Fruit fly (Drosophila melanogaster): ENCODE data around the gene DIP-iota.

Gene DIP-iota

DNA sequence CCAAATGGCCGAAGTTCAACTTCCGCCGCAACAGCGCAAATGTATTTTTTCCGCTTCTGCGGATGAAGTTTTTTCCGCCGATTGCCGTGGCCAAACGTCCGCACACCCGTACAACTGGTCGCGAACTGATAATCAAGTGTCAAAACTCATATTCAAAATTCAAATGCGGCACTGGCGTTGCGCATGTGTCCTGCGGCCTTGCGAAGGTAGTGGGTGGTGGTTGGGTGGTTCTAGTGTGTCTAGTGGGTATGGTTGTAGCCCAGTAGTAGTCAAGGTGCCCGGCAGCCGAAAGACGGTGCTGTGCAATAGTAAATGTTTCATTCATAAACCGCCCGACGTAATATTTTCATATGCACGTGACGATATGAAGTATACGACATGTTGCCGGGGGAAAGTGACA is at the start of gene DIP-iota:
Gene DIP-iota (minus strand): TSS at position 101 of the 400 bp plus-strand sequence.
- no peak for TF ChIP-seq CG17801 (GFP tag; optimal IDR thresholded peaks at IDR 0.05; ENCODE audit: partially characterized antibody)

DNA sequence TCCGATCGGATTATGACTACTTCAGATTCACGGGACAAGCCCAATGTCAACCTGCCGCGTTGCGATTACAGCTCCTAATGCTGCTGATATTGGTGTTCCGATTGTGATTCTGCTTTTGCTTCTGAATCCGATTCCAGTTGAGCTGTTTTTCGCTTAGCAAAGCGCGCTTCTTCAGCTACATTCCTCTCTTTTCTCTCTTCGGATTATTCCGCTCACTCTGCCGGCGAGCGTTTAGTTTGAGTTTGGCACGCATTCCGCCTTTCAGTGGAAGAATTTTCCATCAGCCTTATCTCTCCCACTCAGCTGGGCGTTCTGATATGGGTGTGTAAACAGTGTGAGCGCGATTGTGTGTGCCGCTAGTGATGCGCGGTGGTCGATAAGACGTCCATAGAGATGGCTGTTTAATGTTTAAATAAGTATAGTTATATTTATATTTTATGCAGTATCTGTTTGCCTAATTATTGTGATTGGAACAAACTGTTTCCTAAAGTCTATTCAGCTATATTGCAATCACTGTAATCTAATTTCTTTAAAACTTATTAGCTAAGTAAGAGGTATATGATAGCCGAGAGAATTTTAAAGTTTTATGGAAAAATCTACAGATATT is 46.3 kb upstream of the DIP-iota start, which contains the start of gene Galt:
Gene Galt (minus strand): TSS at position 315 of the 607 bp plus-strand sequence.
- peak; percentile 39 for TF ChIP-seq CG17801 (GFP tag; optimal IDR thresholded peaks at IDR 0.05; ENCODE audit: partially characterized antibody)

DNA sequence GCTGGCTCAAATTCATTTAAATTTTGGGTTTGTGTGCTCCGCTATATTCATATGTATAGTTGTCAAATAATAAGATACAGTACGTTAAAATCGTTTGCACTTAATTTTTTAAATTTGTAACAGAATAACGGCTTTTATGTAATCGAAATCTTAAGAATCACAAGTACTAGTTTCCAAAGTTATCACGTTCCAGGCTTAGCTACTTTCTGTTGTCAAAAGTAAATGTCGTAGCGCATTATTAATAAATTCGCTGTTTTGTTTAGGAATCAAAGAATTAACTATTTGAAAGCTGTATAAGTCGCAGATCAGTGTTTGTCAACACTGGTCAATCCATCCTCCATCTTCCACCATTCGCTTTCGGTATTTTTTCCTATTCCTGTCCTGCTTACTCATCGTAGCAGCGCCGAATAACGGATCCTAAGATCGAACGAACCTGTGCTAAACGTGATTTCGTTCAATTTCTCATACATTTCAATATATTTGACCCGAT is 42.1 kb upstream of the DIP-iota start, which contains the start of the genes CG13771, CG34310 and cup:
Gene CG13771 (minus strand): TSS at position 51 of the 490 bp plus-strand sequence.
Gene CG34310 (plus strand): TSS at position 103 of the 490 bp plus-strand sequence.
Gene cup (plus strand): TSS at position 103 of the 490 bp plus-strand sequence.
- no peak for TF ChIP-seq CG17801 (GFP tag; optimal IDR thresholded peaks at IDR 0.05; ENCODE audit: partially characterized antibody)

DNA sequence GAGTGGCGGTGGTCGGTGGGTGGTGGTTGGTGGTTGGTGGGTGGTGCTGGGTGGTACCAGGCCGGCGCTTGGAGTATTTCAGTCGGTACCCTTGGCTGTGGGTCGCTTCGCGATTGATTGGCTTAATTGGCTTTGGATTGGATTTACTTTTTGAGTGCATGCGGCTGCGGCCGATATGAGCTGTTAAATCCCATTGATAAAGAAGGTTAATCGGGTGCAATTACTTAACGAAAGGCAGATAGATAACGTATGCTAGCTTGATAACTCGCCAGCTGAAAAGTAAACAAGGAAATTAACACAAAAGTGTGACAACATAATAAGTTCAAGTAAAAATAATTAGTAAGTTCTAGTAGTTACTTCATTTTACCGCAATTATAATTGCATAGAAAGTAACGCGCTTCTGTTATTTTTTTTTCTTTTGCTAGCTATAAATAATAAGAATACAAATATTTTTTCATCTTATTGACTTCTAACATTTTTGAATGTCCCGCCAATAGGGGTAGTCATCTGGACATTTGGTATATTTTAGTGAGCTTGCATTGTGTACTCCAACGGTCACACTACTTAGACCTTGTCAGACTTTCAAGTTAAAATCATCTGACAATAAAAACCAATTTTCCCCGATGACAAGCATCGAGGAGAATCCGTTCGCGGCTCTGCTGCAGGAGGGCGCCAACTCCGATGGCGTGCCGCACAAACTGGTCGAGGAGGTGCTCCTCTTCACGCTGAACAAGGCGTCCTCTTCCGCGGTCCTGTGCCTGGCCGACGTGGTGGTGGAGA is 36.7 kb upstream of the DIP-iota start, which contains the start of the genes CG31636 and Ube4A:
Gene CG31636 (minus strand): TSS at position 184 of the 780 bp plus-strand sequence.
Gene Ube4A (plus strand): TSS at position 549 of the 780 bp plus-strand sequence.
- no peak for TF ChIP-seq CG17801 (GFP tag; optimal IDR thresholded peaks at IDR 0.05; ENCODE audit: partially characterized antibody)

- TF ChIP-seq CG17801 (GFP tag; optimal IDR thresholded peaks at IDR 0.05; ENCODE audit: partially characterized antibody): no peak
Observed at dm6 chr2L:6656264-6656676, 34.8 kb upstream of the DIP-iota start, which contains the start of gene CG31633. CG31633 (minus strand) TSS chr2L:6656321.

dm6 chr2L:6649085-6649754 is 27.7 kb upstream of the DIP-iota start, which contains the start of the genes CG31635 and Tango1:
CG31635 (minus strand) TSS chr2L:6649114.
Tango1 (plus strand) TSS chr2L:6649388.
- no peak for TF ChIP-seq CG17801 (GFP tag; optimal IDR thresholded peaks at IDR 0.05; ENCODE audit: partially characterized antibody)

DNA sequence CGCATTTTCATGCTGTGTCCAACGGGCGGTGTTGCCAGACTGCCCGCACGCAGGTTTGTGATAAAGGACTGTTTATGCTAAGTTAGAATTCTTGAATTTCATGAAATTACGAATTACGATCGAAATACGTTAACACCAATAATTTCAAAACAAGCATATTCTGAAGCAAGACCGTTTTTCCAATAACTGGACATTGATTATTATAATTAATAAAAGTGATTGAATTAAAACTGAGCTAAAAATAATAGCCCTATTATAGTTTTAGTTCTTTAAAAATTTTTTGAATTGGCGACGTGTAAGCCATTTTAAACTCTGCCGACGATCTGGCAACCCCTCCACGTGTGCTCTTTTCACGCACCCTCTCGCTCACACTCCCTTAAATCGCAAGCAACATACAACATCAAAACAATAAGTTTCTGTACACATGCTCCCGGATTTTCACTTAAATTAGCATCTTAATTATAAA is 26.7 kb upstream of the DIP-iota start:
- TF ChIP-seq CG17801 (GFP tag; optimal IDR thresholded peaks at IDR 0.05; ENCODE audit: partially characterized antibody): peak; percentile 90

DNA sequence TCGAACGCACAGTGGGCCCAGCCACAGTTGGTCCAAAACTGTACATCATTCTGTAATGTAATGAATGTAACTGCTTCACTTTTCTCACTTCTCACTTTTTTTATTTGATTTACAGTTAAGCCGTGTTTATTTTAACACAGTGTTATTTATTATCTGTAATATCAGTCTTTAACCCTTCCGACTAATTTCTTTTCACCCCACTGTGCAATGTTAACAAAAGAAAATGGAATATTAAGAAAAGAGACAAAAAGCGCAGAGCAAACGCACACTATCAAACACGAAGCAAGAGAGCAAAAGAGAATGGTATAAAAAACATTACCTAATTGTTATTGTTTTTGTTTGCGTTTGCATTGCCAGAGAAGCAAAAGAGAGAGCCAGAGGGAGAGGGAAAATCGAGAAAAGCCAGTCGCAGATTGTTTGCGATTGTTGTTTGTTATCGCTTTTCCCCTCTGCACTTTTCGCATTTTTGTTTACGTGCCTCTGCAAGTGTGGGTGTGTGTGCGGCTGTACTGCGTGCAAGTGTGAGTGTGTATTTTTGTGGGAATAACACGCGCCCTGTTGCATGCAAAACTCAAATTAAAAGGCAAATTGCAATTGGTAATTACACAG is 25.7 kb upstream of the DIP-iota start:
- TF ChIP-seq CG17801 (GFP tag; optimal IDR thresholded peaks at IDR 0.05; ENCODE audit: partially characterized antibody): peak; percentile 92

- TF ChIP-seq CG17801 (GFP tag; optimal IDR thresholded peaks at IDR 0.05; ENCODE audit: partially characterized antibody): peak; percentile 80
Observed at dm6 chr2L:6644421-6645059, 23.0 kb upstream of the DIP-iota start.

DNA sequence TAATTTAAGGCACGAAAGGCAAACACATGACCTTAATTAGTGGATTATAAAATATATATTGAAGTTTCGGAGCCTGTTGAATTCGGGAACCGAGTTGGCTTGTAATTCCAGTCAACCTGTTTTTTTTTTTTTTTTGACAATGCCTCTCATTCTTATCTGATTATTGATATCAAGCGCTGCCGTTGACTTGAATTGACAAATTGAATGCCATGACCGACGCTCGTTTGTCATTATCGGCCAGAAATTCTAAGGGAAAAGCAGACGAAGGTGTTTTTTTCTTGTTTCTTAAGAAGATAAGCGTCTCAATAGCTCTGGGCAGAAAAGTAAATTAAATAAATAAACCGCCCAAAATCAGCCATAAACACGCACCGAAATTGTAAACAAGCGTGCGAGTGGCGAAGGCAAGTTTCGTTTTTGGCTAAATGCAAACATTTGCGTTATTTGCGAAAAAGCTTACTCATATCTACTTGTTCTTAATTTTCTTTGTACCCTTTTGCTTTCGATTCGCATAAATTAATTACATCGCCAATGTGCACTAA is 21.8 kb upstream of the DIP-iota start:
- no peak for TF ChIP-seq CG17801 (GFP tag; optimal IDR thresholded peaks at IDR 0.05; ENCODE audit: partially characterized antibody)

dm6 chr2L:6632307-6632706 is 10.8 kb upstream of the DIP-iota start, which contains the start of gene Oatp26F:
Oatp26F (minus strand) TSS chr2L:6632407.
- TF ChIP-seq CG17801 (GFP tag; optimal IDR thresholded peaks at IDR 0.05; ENCODE audit: partially characterized antibody): no peak

dm6 chr2L:6622642-6623162 is 1.2 kb upstream of the DIP-iota start, which contains the start of gene CG34345:
CG34345 (plus strand) TSS chr2L:6623112.
- TF ChIP-seq CG17801 (GFP tag; optimal IDR thresholded peaks at IDR 0.05; ENCODE audit: partially characterized antibody): no peak

dm6 chr2L:6622031-6622430 is 531 bp upstream of the DIP-iota start:
- TF ChIP-seq CG17801 (GFP tag; optimal IDR thresholded peaks at IDR 0.05; ENCODE audit: partially characterized antibody): peak; percentile 15

All from ovary, adult (tissue).